Fruit fly (Drosophila melanogaster) whole organism, embryonic: Measurements from ENCODE around the gene Clc.
A peak's percentile ranks its signal among the peaks of the same experiment; 100 is the strongest.

ENCODE experiments used
- Awh ChIP-seq: fragments of 200-800 bp; sonication (Bioruptor generic); IDR thresholded peaks from 2 replicates; pipeline ENCODE4, ENCODE4 v1.3.6; 2022; ENCODE audit warnings: missing biosample characterization, missing genetic modification characterization
- Bgb ChIP-seq: fragments of 200-800 bp; sonication (Bioruptor generic); IDR thresholded peaks from 2 replicates; pipeline ENCODE4 v1.3.6; 2022; ENCODE audit warnings: missing biosample characterization, missing genetic modification characterization; ENCODE audit not compliant: partially characterized antibody
- CG10321 ChIP-seq: fragments of 200-800 bp; sonication (Bioruptor generic); IDR thresholded peaks from 2 replicates; pipeline ENCODE4 v1.3.6; 2022; ENCODE audit warnings: missing biosample characterization, missing genetic modification characterization
- CG10565 ChIP-seq: fragments of 200-800 bp; sonication (Bioruptor generic); optimal IDR thresholded peaks from 3 replicates; lab custom pipeline; 2016; ENCODE audit warnings: missing biosample characterization, mild to moderate bottlenecking, missing genetic modification characterization
- CG12219 ChIP-seq: fragments of 200-800 bp; sonication (Bioruptor generic); optimal IDR thresholded peaks from 3 replicates; lab custom pipeline; 2018; ENCODE audit warnings: missing biosample characterization, mild to moderate bottlenecking, missing genetic modification characterization
- CG12769 ChIP-seq: fragments of 200-800 bp; sonication (Bioruptor generic); optimal IDR thresholded peaks from 2 replicates; lab custom pipeline; 2019; ENCODE audit warnings: missing biosample characterization, mild to moderate bottlenecking, missing genetic modification characterization, moderate library complexity
- CG14014 ChIP-seq: fragments of 200-800 bp; sonication (Bioruptor generic); IDR thresholded peaks from 2 replicates; pipeline ENCODE4 v1.3.6; 2022; ENCODE audit warnings: missing biosample characterization, missing genetic modification characterization
- CG14860 ChIP-seq: fragments of 200-800 bp; sonication (Bioruptor generic); IDR thresholded peaks from 3 replicates; pipeline ENCODE4 v1.3.6; 2022; ENCODE audit warnings: missing biosample characterization, missing genetic modification characterization; ENCODE audit not compliant: partially characterized antibody
- CG15269 ChIP-seq: fragments of 200-800 bp; sonication (Bioruptor generic); optimal IDR thresholded peaks from 2 replicates; lab custom pipeline; 2018; ENCODE audit warnings: missing biosample characterization, mild to moderate bottlenecking, missing genetic modification characterization, moderate library complexity
- CG1792 ChIP-seq: fragments of 200-800 bp; sonication (Bioruptor generic); optimal IDR thresholded peaks from 2 replicates; lab custom pipeline; 2016; ENCODE audit warnings: missing biosample characterization, missing genetic modification characterization
- CG2202 ChIP-seq: fragments of 200-800 bp; sonication (Bioruptor generic); optimal IDR thresholded peaks from 2 replicates; lab custom pipeline; 2018; ENCODE audit warnings: missing biosample characterization, mild to moderate bottlenecking, missing genetic modification characterization
- CG2875 ChIP-seq: fragments of 200-800 bp; sonication (Bioruptor generic); optimal IDR thresholded peaks from 2 replicates; lab custom pipeline; 2017; ENCODE audit warnings: missing biosample characterization, mild to moderate bottlenecking, missing genetic modification characterization, missing genetic modification reagents
- CG30403 ChIP-seq: fragments of 200-800 bp; sonication (Bioruptor generic); optimal IDR thresholded peaks from 3 replicates; lab custom pipeline; 2016; ENCODE audit warnings: missing biosample characterization, missing genetic modification characterization
- CG31441 ChIP-seq: fragments of 200-800 bp; sonication (Bioruptor generic); IDR thresholded peaks from 2 replicates; pipeline ENCODE4 v1.3.6; 2022; ENCODE audit warnings: missing biosample characterization, missing genetic modification characterization
- CG33557 ChIP-seq: fragments of 200-800 bp; sonication (Bioruptor generic); optimal IDR thresholded peaks from 2 replicates; lab custom pipeline; 2019; ENCODE audit warnings: missing biosample characterization, mild to moderate bottlenecking, missing genetic modification characterization, moderate library complexity
- CG4617 ChIP-seq: fragments of 200-800 bp; sonication (Bioruptor generic); optimal IDR thresholded peaks from 3 replicates; lab custom pipeline; 2016; ENCODE audit warnings: missing biosample characterization, missing genetic modification characterization, borderline replicate concordance
- CG4820 ChIP-seq: fragments of 200-800 bp; sonication (Bioruptor generic); optimal IDR thresholded peaks from 3 replicates; lab custom pipeline; 2016; ENCODE audit warnings: missing biosample characterization, missing genetic modification characterization
- CG8388 ChIP-seq: fragments of 200-800 bp; sonication (Bioruptor generic); optimal IDR thresholded peaks from 2 replicates; lab custom pipeline; 2019; ENCODE audit warnings: missing biosample characterization, mild to moderate bottlenecking, missing genetic modification characterization, moderate library complexity
- CG8765 ChIP-seq: fragments of 200-800 bp; sonication (Bioruptor generic); IDR thresholded peaks from 2 replicates; pipeline ENCODE4 v1.3.6; 2022; ENCODE audit warnings: missing biosample characterization, missing genetic modification characterization
- CG8924 ChIP-seq: fragments of 200-800 bp; optimal IDR thresholded peaks from 3 replicates; lab custom pipeline; 2019; ENCODE audit warnings: missing biosample characterization, mild to moderate bottlenecking, missing genetic modification characterization, moderate library complexity
- CG9727 ChIP-seq: fragments of 200-800 bp; sonication (Bioruptor generic); optimal IDR thresholded peaks from 3 replicates; lab custom pipeline; 2017; ENCODE audit warnings: missing biosample characterization, mild to moderate bottlenecking, missing genetic modification characterization
- CG9932 ChIP-seq: fragments of 200-800 bp; sonication (Bioruptor generic); IDR thresholded peaks from 2 replicates; pipeline ENCODE4 v1.3.6; 2022; ENCODE audit warnings: missing biosample characterization, missing genetic modification characterization
- CHES-1-like ChIP-seq: fragments of 200-800 bp; sonication (Bioruptor generic); optimal IDR thresholded peaks from 2 replicates; lab custom pipeline; 2016; ENCODE audit warnings: missing biosample characterization, missing genetic modification characterization
- HLH4C ChIP-seq: fragments of 200-800 bp; sonication (Bioruptor generic); IDR thresholded peaks from 3 replicates; pipeline ENCODE4 v1.3.6; 2022; ENCODE audit warnings: missing biosample characterization, missing genetic modification characterization; ENCODE audit not compliant: partially characterized antibody
- Hmx ChIP-seq: fragments of 200-800 bp; sonication (Bioruptor generic); optimal IDR thresholded peaks from 2 replicates; lab custom pipeline; 2016; ENCODE audit warnings: missing biosample characterization, missing genetic modification characterization
- NC2β ChIP-seq: fragments of 200-800 bp; sonication (Bioruptor generic); optimal IDR thresholded peaks from 2 replicates; lab custom pipeline; 2016; ENCODE audit warnings: missing biosample characterization, missing genetic modification characterization
- Nf-YA ChIP-seq: fragments of 200-800 bp; sonication (Bioruptor generic); IDR thresholded peaks from 2 replicates; pipeline ENCODE4 v1.3.6; 2022; ENCODE audit warnings: missing biosample characterization, missing genetic modification characterization
- NfI ChIP-seq: fragments of 200-800 bp; sonication (Bioruptor generic); optimal IDR thresholded peaks from 3 replicates; lab custom pipeline; 2018; ENCODE audit warnings: missing biosample characterization, mild to moderate bottlenecking, missing genetic modification characterization, moderate library complexity
- PHDP ChIP-seq: fragments of 200-800 bp; sonication (Bioruptor generic); optimal IDR thresholded peaks from 3 replicates; lab custom pipeline; 2018; ENCODE audit warnings: missing biosample characterization, mild to moderate bottlenecking, missing genetic modification characterization, moderate library complexity
- ab ChIP-seq: fragments of 200-800 bp; sonication (Bioruptor generic); optimal IDR thresholded peaks from 2 replicates; lab custom pipeline; 2016; ENCODE audit warnings: missing biosample characterization, missing genetic modification characterization
- aop ChIP-seq: fragments of 200-800 bp; sonication (Bioruptor generic); IDR thresholded peaks from 2 replicates; pipeline ENCODE4 v1.3.6; 2022; ENCODE audit warnings: missing biosample characterization, missing genetic modification characterization
- danr ChIP-seq: fragments of 200-800 bp; sonication (Bioruptor generic); IDR thresholded peaks from 2 replicates; pipeline ENCODE4 v1.3.6; 2022; ENCODE audit warnings: missing biosample characterization, missing genetic modification characterization
- dmrt11E ChIP-seq: fragments of 200-800 bp; sonication (Bioruptor generic); optimal IDR thresholded peaks from 3 replicates; lab custom pipeline; 2018; ENCODE audit warnings: missing biosample characterization, mild to moderate bottlenecking, missing genetic modification characterization, moderate library complexity
- emc ChIP-seq: fragments of 200-800 bp; sonication (Bioruptor generic); optimal IDR thresholded peaks from 2 replicates; lab custom pipeline; 2016; ENCODE audit warnings: missing biosample characterization, missing genetic modification characterization
- gcm2 ChIP-seq: fragments of 200-800 bp; sonication (Bioruptor generic); optimal IDR thresholded peaks from 2 replicates; lab custom pipeline; 2016; ENCODE audit warnings: missing biosample characterization, missing genetic modification characterization
- gfzf ChIP-seq: fragments of 200-800 bp; sonication (Bioruptor generic); optimal IDR thresholded peaks from 2 replicates; lab custom pipeline; 2016; ENCODE audit warnings: missing biosample characterization, mild to moderate bottlenecking, missing genetic modification characterization, moderate library complexity
- lov ChIP-seq, 2 experiments: fragments of 200-800 bp in 1 of 2; fragments of >200 bp in 1 of 2; sonication (Bioruptor generic) in 1 of 2; IDR thresholded peaks in 1 of 2; optimal IDR thresholded peaks in 1 of 2; 2 replicates in 1 of 2; 3 replicates in 1 of 2; pipeline versions ENCODE4 v1.3.6 to Lab custom; 2017 to 2022; ENCODE audit warnings: missing biosample characterization in 1 of 2, missing genetic modification characterization in 1 of 2
- mam ChIP-seq: fragments of 200-800 bp; sonication (Bioruptor generic); optimal IDR thresholded peaks from 3 replicates; lab custom pipeline; 2016; ENCODE audit warnings: missing biosample characterization, missing genetic modification characterization
- oc ChIP-seq: fragments of 200-800 bp; sonication (Bioruptor generic); optimal IDR thresholded peaks from 2 replicates; lab custom pipeline; 2018; ENCODE audit warnings: missing biosample characterization, mild to moderate bottlenecking, missing genetic modification characterization, moderate library complexity
- pita ChIP-seq: fragments of 200-800 bp; sonication (Bioruptor generic); optimal IDR thresholded peaks from 2 replicates; lab custom pipeline; 2017; ENCODE audit warnings: missing biosample characterization, mild to moderate bottlenecking, missing genetic modification characterization
- pnt ChIP-seq: fragments of 200-800 bp; sonication (Bioruptor generic); optimal IDR thresholded peaks from 3 replicates; lab custom pipeline; 2016; ENCODE audit warnings: missing biosample characterization, missing genetic modification characterization
- pum ChIP-seq: fragments of 200-800 bp; sonication (Bioruptor generic); optimal IDR thresholded peaks from 2 replicates; lab custom pipeline; 2016; ENCODE audit warnings: missing biosample characterization, missing genetic modification characterization
- sd ChIP-seq: fragments of 200-800 bp; sonication (Bioruptor generic); optimal IDR thresholded peaks from 3 replicates; lab custom pipeline; 2018; ENCODE audit warnings: missing biosample characterization, mild to moderate bottlenecking, missing genetic modification characterization, moderate library complexity
- tll ChIP-seq, 2 experiments: fragments of 200-800 bp in 1 of 2; fragments of >200 bp in 1 of 2; sonication (Bioruptor generic) in 1 of 2; optimal IDR thresholded peaks; 2 replicates each; lab custom pipeline; 2017 to 2019; ENCODE audit warnings: missing biosample characterization in 2 of 2, missing genetic modification characterization in 2 of 2, mild to moderate bottlenecking in 1 of 2, moderate library complexity in 1 of 2
- trh ChIP-seq: fragments of 200-800 bp; sonication (Bioruptor generic); optimal IDR thresholded peaks from 2 replicates; lab custom pipeline; 2016; ENCODE audit warnings: missing biosample characterization, missing genetic modification characterization
- wdn ChIP-seq: fragments of 200-800 bp; sonication (Bioruptor generic); IDR thresholded peaks from 2 replicates; pipeline ENCODE4 v1.3.6; 2022; ENCODE audit warnings: missing biosample characterization, missing genetic modification characterization
- wek ChIP-seq: fragments of 200-800 bp; sonication (Bioruptor generic); optimal IDR thresholded peaks from 3 replicates; lab custom pipeline; 2018; ENCODE audit warnings: missing biosample characterization, mild to moderate bottlenecking, missing genetic modification characterization, moderate library complexity

Gene Clc

DNA sequence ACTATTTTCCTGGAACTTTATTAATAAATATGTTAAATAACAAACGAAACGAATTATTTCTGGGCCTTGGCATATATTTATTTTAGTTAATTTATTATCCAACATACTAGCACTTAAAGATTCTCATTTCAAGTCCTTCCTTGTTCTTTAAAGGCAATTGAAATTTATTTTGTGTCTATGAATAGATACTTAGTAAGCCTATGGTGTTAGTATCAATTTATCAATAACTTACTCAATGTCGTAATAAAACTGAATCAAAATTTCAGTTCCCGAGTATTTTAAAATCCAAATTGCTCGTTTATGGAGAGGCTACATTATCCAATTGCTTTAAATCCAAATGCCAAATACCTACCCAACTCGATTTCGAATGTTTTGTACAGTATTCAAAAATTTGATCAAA lies 24.7 kb downstream of the Clc start, which contains the start of gene CG32228:
TSS of gene CG32228 (plus strand) at position 301 of the 400 bp plus-strand sequence.
- TF ChIP-seq CG14014 (GFP tag; lab: Robert Waterston, UW) = no peak
- no peak for TF ChIP-seq CG8765 (GFP tag; lab: Robert Waterston, UW)
- no peak for TF ChIP-seq CG30403 (GFP tag; lab: Kevin White, UChicago)
- TF ChIP-seq dmrt11E = no peak
- no peak for TF ChIP-seq NfI (GFP tag; lab: Kevin White, UChicago)
- no peak for TF ChIP-seq Bgb

DNA sequence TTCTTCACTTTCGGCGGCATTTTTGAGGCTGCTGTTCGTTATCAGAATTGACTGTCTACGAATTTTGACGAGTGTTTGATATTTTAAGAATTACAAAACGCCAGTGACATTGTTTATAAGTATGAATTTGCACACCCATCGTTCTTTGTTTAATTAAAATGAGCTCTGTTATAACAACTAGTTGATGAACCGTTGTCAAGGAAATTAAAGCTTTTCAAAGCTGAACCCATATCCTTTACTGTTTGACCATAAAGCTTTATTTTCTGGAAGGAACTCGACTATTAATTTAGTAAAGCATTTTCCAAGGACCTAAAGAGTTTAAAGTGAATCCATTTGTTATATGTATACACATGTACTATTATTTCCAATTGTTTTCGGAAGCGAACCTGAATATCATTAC lies 34.4 kb downstream of the Clc start, which contains the start of gene CG17122:
TSS of gene CG17122 (minus strand) at position 101 of the 400 bp plus-strand sequence.
- no peak for TF ChIP-seq danr (GFP tag; lab: Robert Waterston, UW)
- TF ChIP-seq CG9932 (GFP tag; lab: Robert Waterston, UW) = no peak
- TF ChIP-seq emc (GFP tag; lab: Kevin White, UChicago) = no peak
- TF ChIP-seq CG4617 (GFP tag; lab: Kevin White, UChicago) = no peak
- no peak for TF ChIP-seq CG2202 (tag; lab: Kevin White, UChicago)
- no peak for TF ChIP-seq pita (GFP tag; lab: Kevin White, UChicago)
- no peak for TF ChIP-seq CG12769

DNA sequence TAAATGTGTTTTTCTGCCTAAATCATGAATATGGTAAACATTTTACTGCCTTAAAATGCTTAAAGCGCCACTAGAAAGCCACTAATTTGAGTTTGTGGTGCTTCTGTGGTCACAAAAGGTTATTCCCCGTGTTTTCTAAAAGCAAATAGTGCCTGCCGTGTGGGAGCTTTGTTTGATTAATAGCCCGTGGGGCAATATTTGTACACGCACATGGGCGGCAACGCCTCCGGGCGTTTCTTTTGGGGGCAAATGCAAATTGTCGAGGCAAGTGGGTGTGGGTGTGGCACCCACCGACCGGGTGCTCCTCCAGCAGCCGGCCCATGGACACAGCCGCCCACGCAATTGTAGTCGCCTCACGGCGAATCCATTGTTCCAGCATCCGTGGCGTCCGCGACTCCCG lies 35.0 kb downstream of the Clc start:
- TF ChIP-seq oc (tag; lab: Kevin White, UChicago) (no peak), CG33557 (GFP tag; lab: Kevin White, UChicago) (no peak), HLH4C (GFP tag; lab: Robert Waterston, UW) (no peak), wdn (GFP tag; lab: Robert Waterston, UW) (no peak), sd (tag; lab: Kevin White, UChicago) (no peak), CG2875 (GFP tag; lab: Kevin White, UChicago) (no peak), CG31441 (GFP tag; lab: Robert Waterston, UW) (no peak), CG9727 (GFP tag; lab: Kevin White, UChicago) (no peak), CG1792 (no peak), aop (no peak), ab (no peak), mam (GFP tag; lab: Kevin White, UChicago) (no peak), tll (GFP tag; optimal IDR thresholded peaks at IDR 0.05; lab: Kevin White, UChicago) (no peak), Nf-YA (GFP tag; lab: Robert Waterston, UW) (peak; percentile 52), CG10565 (GFP tag; lab: Kevin White, UChicago) (no peak), CG10321 (GFP tag; lab: Robert Waterston, UW) (no peak), CG8924 (tag; lab: Kevin White, UChicago) (no peak), CG15269 (no peak), CG14860 (GFP tag; lab: Robert Waterston, UW) (no peak), pum (GFP tag; lab: Kevin White, UChicago) (no peak), gfzf (no peak), NC2β (no peak), CG4820 (GFP tag; lab: Kevin White, UChicago) (no peak), wek (GFP tag; lab: Kevin White, UChicago) (no peak), lov (optimal IDR thresholded peaks at IDR 0.05; lab: Kevin White, UChicago) (no peak), lov (GFP tag; IDR thresholded peaks at IDR 0.05; lab: Robert Waterston, UW) (no peak), trh (GFP tag; lab: Kevin White, UChicago) (no peak), pnt (GFP tag; lab: Kevin White, UChicago) (no peak), PHDP (no peak), Awh (GFP tag; lab: Robert Waterston, UW) (0 out of 2 replicates have a peak, but pooled peaks have one; percentile 24), CHES-1-like (GFP tag; lab: Kevin White, UChicago) (no peak), CG8388 (GFP tag; lab: Kevin White, UChicago) (no peak), gcm2 (no peak), dmrt11E (no peak), Hmx (GFP tag; lab: Kevin White, UChicago) (no peak), CG12219 (GFP tag; lab: Kevin White, UChicago) (no peak)
